Fruit fly (Drosophila melanogaster): ENCODE results near the gene RnpS1.

The RnpS1 gene

dm6 chr3R:9581089-9581520 lies 29.3 kb downstream of the RnpS1 start, which contains the start of gene CG8301 (continued):
- TF ChIP-seq Hr3 (GFP tag; optimal IDR thresholded peaks at IDR 0.05) (no peak), hbn (GFP tag; IDR thresholded peaks at IDR 0.05; ENCODE audit: partially characterized antibody) (no peak), Tbp (GFP tag; optimal IDR thresholded peaks at IDR 0.05) (no peak), tin (GFP tag; optimal IDR thresholded peaks at IDR 0.05) (no peak), nmo (GFP tag; optimal IDR thresholded peaks at IDR 0.05) (no peak), MBD-R2 (GFP tag; IDR thresholded peaks at IDR 0.05) (0 out of 2 replicates have a peak, but pooled peaks have one; percentile 31), croc (GFP tag; conservative IDR thresholded peaks at IDR 0.05) (no peak), trh (GFP tag; optimal IDR thresholded peaks at IDR 0.05) (no peak), crp (GFP tag; optimal IDR thresholded peaks at IDR 0.05) (peak in 1 of 2 experiments; percentile 75), fu2 (GFP tag; optimal IDR thresholded peaks at IDR 0.05) (no peak), aop (GFP tag; IDR thresholded peaks at IDR 0.05) (no peak), Fer1 (GFP tag; optimal IDR thresholded peaks at IDR 0.05) (peak; percentile 72), yki (optimal IDR thresholded peaks at IDR 0.05) (no peak), CG10959 (GFP tag; IDR thresholded peaks at IDR 0.05) (no peak), jigr1 (GFP tag; IDR thresholded peaks at IDR 0.05) (no peak), mld (GFP tag; IDR thresholded peaks at IDR 0.05; ENCODE audit: partially characterized antibody) (no peak), ro (GFP tag; IDR thresholded peaks at IDR 0.05) (no peak), CG11398 (GFP tag; optimal IDR thresholded peaks at IDR 0.05) (no peak), CG13287 (GFP tag; IDR thresholded peaks at IDR 0.05; ENCODE audit: partially characterized antibody) (no peak), Dip3 (GFP tag; optimal IDR thresholded peaks at IDR 0.05) (no peak), zfh2 (GFP tag; optimal IDR thresholded peaks at IDR 0.05) (no peak), BEAF-32 (GFP tag; optimal IDR thresholded peaks at IDR 0.05) (no peak), CG12155 (GFP tag; optimal IDR thresholded peaks at IDR 0.05) (peak; percentile 20), CG31441 (GFP tag; IDR thresholded peaks at IDR 0.05) (peak; percentile 46), Sin3A (optimal IDR thresholded peaks at IDR 0.05) (no peak), CG5953 (GFP tag; IDR thresholded peaks at IDR 0.05) (no peak), Stat92E (GFP tag; optimal IDR thresholded peaks at IDR 0.05) (no peak), Jarid2 (GFP tag; optimal IDR thresholded peaks at IDR 0.05) (no peak), Ravus (GFP tag; IDR thresholded peaks at IDR 0.05) (no peak), salm (tag; optimal IDR thresholded peaks at IDR 0.05) (no peak), en (GFP tag; optimal IDR thresholded peaks at IDR 0.05) (no peak), nom (GFP tag; optimal IDR thresholded peaks at IDR 0.05) (no peak), CG17385 (GFP tag; optimal IDR thresholded peaks at IDR 0.05) (peak; percentile 34), tio (GFP tag; optimal IDR thresholded peaks at IDR 0.05) (no peak), CG11695 (GFP tag; IDR thresholded peaks at IDR 0.05) (peak; percentile 56; the same call in 2 of the 3 replicates), Nf-YB (GFP tag; optimal IDR thresholded peaks at IDR 0.05) (no peak), CG7839 (tag; optimal IDR thresholded peaks at IDR 0.05) (peak; percentile 45), dmrt99B (tag; optimal IDR thresholded peaks at IDR 0.05) (no peak), Blimp-1 (GFP tag; optimal IDR thresholded peaks at IDR 0.05) (peak; percentile 7), Antp (GFP tag; optimal IDR thresholded peaks at IDR 0.05) (no peak), NfI (GFP tag; optimal IDR thresholded peaks at IDR 0.05) (peak; percentile 22), vnd (GFP tag; IDR thresholded peaks at IDR 0.05; ENCODE audit: partially characterized antibody) (no peak), Hmx (GFP tag; optimal IDR thresholded peaks at IDR 0.05) (no peak), CG7928 (GFP tag; optimal IDR thresholded peaks at IDR 0.05) (no peak), CG30431 (GFP tag; optimal IDR thresholded peaks at IDR 0.05) (no peak), rib (GFP tag; IDR thresholded peaks at IDR 0.05) (no peak), ase (GFP tag; IDR thresholded peaks at IDR 0.05) (no peak), lmd (GFP tag; IDR thresholded peaks at IDR 0.05) (no peak), Hr51 (GFP tag; optimal IDR thresholded peaks at IDR 0.05) (peak in 1 of 2 experiments; percentile 62), lab (GFP tag; optimal IDR thresholded peaks at IDR 0.05) (peak; percentile 68), CG4328 (GFP tag; optimal IDR thresholded peaks at IDR 0.05) (no peak)
